Worm (Caenorhabditis elegans): ENCODE data around the gene C18A11.1.

The C18A11.1 gene

DNA sequence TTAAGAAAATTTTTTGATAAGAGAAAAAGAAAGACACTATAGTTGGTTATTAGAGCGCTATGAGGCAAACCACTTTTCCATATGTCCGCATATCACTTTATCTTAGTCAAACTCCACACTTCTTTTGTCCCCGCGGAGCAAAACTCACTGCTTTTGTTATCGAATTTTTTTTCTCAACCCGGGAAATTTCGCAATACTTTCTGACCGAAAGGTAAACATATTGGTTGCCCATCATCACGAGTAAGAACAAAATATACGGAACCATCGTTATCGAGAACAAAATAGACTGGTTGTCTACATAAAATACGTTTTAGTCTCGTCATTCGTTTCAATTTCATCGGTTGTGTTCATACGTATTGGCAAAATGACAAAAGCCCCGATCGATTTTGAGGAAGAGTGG is at the start of gene C18A11.1:
Gene C18A11.1, plus strand, starts transcription at position 36 of the 400 bp plus-strand sequence.
- TF ChIP-seq unc-62 (GFP tag; optimal IDR thresholded peaks at IDR 0.05) = no peak

DNA sequence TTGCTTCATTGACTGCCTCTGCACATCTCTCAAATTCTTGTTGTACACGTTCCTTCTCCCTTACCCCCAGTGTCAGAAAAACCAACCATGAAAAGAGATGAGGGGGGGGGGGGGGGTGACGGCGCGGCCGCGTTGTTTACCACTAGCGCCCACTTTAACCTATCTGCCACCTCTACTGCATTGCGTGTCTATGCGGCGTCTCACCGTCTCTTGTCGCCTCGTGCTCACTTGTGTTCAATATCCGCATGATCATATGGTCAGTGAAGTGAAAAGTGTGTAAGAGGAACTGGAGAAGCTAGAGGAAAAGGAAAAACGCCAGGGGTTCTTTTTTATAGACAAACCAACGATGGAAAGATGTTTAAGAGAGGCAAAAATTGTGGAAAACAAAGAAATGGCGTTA is 49.5 kb upstream of the C18A11.1 start:
- no peak for TF ChIP-seq unc-62 (GFP tag; optimal IDR thresholded peaks at IDR 0.05)

DNA sequence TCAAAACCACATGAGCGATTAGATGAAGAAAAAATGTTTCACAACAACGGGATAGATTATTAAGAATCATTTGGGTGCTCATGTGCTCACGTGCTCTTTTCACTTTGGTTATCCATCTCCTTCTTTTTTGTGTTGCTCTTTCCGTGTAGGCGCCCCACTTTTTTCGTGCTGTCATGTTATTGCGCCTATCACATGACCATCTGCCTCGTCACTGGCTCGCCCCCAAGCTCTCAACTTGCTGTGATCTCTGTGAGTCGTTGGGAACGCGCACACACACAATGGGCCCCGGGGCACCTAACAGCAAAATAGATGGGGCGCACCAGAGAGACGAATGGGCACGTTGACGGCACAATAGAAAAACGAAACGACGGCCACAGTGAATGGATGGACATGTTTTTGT is 47.5 kb upstream of the C18A11.1 start:
- no peak for TF ChIP-seq unc-62 (GFP tag; optimal IDR thresholded peaks at IDR 0.05)

DNA sequence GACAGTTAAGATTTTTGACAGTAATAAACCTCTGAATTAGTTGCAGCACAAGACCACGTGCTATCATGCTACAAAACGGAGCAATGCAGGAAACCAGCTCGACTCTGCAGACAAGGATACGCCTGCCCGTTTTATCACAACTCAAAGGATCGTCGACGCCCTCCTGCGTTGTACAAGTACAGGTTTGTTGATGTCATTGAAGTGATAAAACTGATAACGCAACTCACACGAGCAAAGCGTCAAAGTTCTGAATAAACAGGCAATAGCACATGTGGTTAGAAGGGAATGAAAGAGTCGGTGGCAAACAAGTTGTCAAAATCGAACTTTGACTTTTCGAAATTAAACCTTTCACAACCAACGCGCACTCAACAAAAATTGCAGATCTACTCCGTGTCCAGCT is 46.4 kb upstream of the C18A11.1 start:
- no peak for TF ChIP-seq unc-62 (GFP tag; optimal IDR thresholded peaks at IDR 0.05)

DNA sequence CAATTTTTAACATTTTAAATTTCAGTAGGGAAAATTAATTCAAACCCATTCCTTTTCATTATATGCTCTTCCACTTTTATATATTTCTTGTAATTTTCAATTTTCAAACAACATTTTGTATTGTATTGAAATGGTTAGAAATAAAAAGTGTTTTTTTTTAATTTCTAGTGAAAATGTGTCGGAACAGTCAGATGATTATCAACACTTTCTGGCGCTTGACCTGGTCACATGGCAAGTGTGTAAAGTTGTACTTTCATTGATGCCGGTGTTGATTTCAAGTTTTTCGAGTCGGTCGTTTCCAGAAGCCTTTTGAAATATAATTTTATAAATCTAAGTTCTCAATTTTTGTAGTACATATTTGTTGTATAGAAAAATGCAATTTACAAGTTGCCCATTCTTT is 42.4 kb upstream of the C18A11.1 start:
- TF ChIP-seq unc-62 (GFP tag; optimal IDR thresholded peaks at IDR 0.05) = no peak

DNA sequence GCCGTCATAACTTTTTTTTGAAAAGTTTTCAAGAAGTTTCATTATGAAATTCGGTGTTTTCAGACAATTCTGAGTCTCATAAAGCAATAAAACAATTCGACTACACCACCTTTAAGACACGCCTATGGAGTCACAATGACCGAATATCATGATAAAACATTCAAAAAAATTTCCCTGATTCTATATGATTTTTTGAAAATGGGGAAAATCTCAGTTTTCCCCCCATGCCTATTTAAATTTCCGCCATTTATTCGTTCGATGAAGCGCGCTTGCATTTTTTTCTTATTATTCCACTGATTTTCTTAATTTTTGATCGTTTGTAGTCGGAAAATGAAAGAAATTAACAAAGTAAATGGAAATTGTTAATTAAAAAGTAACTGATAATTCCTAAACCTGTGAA is 41.6 kb upstream of the C18A11.1 start:
- no peak for TF ChIP-seq unc-62 (GFP tag; optimal IDR thresholded peaks at IDR 0.05)

DNA sequence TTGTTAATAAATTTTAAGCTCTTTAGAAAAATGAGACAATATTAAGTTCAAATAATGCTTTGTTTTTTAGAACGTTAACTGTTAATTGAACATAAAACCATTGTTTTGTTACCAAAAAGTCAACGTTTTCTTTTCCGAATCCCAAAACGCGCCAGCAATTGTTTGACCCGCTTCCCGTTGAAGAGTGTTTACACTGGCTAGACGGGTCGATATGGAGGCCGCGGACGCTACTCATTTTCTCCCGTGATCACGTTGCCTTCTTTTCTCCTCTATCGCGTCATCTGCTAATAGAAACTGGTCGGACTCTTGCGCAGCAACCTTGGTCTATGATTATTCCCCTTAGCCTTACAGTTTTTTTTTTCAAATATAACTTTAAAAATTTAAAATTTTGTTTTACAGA is 40.0 kb upstream of the C18A11.1 start, which contains the start of gene C34D10.1:
Gene C34D10.1, plus strand, starts transcription at position 400 of the 400 bp plus-strand sequence.
- TF ChIP-seq unc-62 (GFP tag; optimal IDR thresholded peaks at IDR 0.05) = no peak

DNA sequence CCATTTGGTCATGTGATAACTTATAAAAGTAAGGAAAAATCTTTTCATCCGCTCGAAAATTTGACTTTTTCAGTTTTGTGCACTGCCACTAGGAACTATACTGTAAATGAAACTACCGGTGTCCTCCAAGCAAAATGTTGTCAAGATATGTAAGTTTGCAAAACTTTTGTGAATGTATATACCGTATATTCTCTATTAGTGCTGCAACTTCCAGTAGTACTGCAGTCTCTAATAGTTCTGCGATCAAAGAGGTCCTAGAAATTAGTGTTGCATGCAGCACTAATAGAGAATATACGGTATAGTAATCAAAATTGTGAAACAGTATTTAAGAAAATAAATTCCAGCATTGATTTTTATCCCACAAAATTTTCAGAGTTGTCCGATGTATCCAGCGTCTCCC is 39.1 kb upstream of the C18A11.1 start:
- TF ChIP-seq unc-62 (GFP tag; optimal IDR thresholded peaks at IDR 0.05) = no peak

DNA sequence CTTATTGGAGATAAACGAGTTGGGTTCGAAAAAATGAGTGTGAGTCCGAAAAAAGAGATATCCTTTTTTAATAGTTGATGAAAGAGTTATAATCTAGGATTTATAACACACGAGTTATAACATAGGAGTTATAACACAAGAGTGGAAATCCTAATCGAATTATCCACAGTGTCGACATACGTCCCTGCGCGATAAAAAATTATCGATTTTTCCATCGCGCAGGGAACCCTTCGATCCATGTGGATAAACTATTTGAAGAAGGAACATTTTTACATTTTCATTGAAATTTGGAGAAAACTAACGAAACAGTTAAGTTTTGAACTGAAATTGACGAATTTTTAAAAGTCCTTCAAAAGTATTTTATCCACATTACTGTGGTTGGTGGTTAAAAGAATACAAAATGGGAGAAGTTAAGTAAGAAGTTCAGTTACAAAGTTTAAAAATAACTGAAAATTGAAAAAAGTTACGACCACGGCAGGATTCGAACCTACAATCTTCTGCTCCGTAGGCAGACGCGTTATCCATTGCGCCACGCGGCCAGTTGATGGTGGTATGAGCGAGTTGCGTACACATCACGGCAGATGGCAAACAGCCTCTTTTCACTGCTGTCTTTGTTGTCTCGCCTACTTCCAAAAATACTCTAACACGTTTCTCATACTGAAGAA is 32.8 kb upstream of the C18A11.1 start:
- TF ChIP-seq unc-62 (GFP tag; optimal IDR thresholded peaks at IDR 0.05) = peak; percentile 68

- no peak for TF ChIP-seq unc-62 (GFP tag; optimal IDR thresholded peaks at IDR 0.05)
Measured at ce11 chrX:8037365-8037764, 31.8 kb upstream of the C18A11.1 start.

DNA sequence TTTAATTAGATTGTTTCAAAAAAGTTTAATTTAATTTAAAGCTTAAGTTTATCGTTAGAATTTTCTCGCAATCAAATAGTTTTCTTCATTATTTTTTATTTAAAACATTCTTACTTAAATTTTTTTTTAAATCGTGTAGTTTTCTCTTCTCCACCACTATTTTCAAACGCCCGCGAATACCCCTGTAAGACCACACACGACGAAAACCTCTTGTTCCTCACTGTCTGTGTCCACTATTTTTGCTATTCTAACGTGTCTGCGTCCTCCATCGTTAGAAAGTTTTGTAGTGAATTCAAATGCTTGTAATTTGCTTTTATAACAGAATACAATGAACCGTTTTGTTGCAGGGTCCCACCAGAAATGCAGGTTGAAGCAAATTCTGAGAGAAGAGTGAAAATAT is 28.2 kb upstream of the C18A11.1 start, which contains the start of gene xol-1:
Gene xol-1, plus strand, starts transcription at position 347 of the 400 bp plus-strand sequence.
- TF ChIP-seq unc-62 (GFP tag; optimal IDR thresholded peaks at IDR 0.05) = no peak

DNA sequence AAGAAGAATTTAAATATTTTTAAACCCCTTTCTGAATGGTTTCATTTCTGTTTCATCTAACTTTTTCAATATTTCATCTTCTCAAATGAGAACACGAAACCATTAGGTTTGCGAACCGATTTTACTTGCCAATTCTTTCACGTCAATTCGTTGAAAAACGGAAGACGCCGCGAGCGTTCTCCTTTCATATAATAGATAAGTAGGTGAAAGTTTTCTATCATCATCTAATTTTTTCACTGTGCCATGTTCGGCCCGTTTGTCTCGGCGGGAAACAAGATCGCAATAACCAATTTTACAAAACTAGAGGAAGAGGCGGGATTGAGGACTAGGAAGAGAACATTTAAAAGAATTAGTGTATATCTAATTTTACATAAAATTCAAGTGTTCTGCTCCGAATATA is 24.0 kb upstream of the C18A11.1 start, which contains the start of gene C18A11.4:
Gene C18A11.4, plus strand, starts transcription at position 367 of the 400 bp plus-strand sequence.
- no peak for TF ChIP-seq unc-62 (GFP tag; optimal IDR thresholded peaks at IDR 0.05)

DNA sequence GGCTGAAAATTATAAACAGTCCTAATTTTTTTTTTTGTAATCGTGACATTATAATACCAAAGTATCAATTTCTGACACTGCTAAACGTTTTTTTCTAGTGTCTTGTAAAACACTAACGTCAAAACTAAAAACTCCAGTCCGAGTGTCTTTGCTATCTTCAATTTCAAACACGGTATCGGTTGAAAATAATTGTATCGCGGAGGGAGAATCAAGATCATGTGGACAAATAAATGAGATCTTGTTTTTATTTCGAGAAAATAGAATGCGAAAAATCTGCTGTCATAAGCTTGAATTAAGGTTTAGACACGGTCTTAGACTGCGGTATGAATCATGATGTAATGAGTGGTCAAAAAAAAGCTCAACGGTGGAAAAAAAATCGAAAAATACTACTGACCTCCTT is 20.5 kb upstream of the C18A11.1 start:
- no peak for TF ChIP-seq unc-62 (GFP tag; optimal IDR thresholded peaks at IDR 0.05)

ce11 chrX:8052055-8052454 is 17.1 kb upstream of the C18A11.1 start:
- no peak for TF ChIP-seq unc-62 (GFP tag; optimal IDR thresholded peaks at IDR 0.05)

ce11 chrX:8053008-8053441 is 16.1 kb upstream of the C18A11.1 start:
- no peak for TF ChIP-seq unc-62 (GFP tag; optimal IDR thresholded peaks at IDR 0.05)

DNA sequence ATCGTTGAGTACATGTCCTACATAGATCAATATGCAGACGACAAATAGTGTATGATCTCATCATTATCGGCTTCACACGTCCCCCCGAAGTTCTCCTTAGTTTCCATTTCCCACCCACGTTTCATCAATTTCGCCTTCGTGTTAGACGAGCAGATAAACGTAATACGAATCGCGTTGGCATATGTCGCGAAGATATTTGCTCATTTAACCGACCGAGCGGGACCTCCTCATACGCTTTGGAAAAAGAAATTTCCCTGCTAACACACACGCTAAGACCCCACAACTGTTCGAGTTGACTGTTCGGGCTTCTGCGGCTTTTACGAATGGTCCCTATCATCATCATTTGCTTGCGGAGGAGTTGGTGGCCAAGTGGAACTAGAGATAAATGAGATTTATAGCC is 14.7 kb upstream of the C18A11.1 start:
- TF ChIP-seq unc-62 (GFP tag; optimal IDR thresholded peaks at IDR 0.05) = no peak

ce11 chrX:8057791-8058270 is 11.3 kb upstream of the C18A11.1 start, which contains the start of gene dim-1:
Gene dim-1, minus strand, starts transcription at chrX:8058220.
- TF ChIP-seq unc-62 (GFP tag; optimal IDR thresholded peaks at IDR 0.05) = no peak

Measured in whole organism, dauer.